Fruit fly (Drosophila melanogaster) whole organism, embryonic: ENCODE measurements around the gene Cul2.
A peak's percentile ranks its signal among the peaks of the same experiment; 100 is the strongest.

Experiments
- Atf-2 ChIP-seq: fragments of 200-800 bp; sonication (Bioruptor generic); optimal IDR thresholded peaks from 2 replicates; lab custom pipeline; 2016; ENCODE audit warnings: missing biosample characterization, missing genetic modification characterization
- CG11695 ChIP-seq: fragments of 200-800 bp; sonication (Bioruptor generic); IDR thresholded peaks from 3 replicates; pipeline ENCODE4 v1.3.6; 2022; ENCODE audit warnings: missing biosample characterization, missing genetic modification characterization
- CG12236 ChIP-seq: fragments of 200-800 bp; sonication (Bioruptor generic); optimal IDR thresholded peaks from 2 replicates; lab custom pipeline; 2016; ENCODE audit warnings: missing biosample characterization, missing genetic modification characterization
- CG14667 ChIP-seq: fragments of 200-800 bp; sonication (Bioruptor generic); IDR thresholded peaks from 2 replicates; pipeline ENCODE4 v1.3.6; 2022; ENCODE audit warnings: missing biosample characterization, missing genetic modification characterization
- CG17328 ChIP-seq: fragments of 200-800 bp; sonication (Bioruptor generic); IDR thresholded peaks from 2 replicates; pipeline ENCODE4 v1.3.6; 2022; ENCODE audit warnings: missing biosample characterization, missing genetic modification characterization
- CG17359 ChIP-seq: fragments of 200-800 bp; sonication (Bioruptor generic); optimal IDR thresholded peaks from 3 replicates; lab custom pipeline; 2018; ENCODE audit warnings: missing biosample characterization, mild to moderate bottlenecking, missing genetic modification characterization, moderate library complexity
- CG17361 ChIP-seq: fragments of 200-800 bp; sonication (Bioruptor generic); IDR thresholded peaks from 3 replicates; pipeline ENCODE4 v1.3.6; 2022; ENCODE audit warnings: missing biosample characterization, missing genetic modification characterization
- CG2202 ChIP-seq: fragments of 200-800 bp; sonication (Bioruptor generic); optimal IDR thresholded peaks from 2 replicates; lab custom pipeline; 2018; ENCODE audit warnings: missing biosample characterization, mild to moderate bottlenecking, missing genetic modification characterization
- CG2889 ChIP-seq: fragments of 200-800 bp; sonication (Bioruptor generic); IDR thresholded peaks from 3 replicates; pipeline ENCODE4 v1.3.6; 2022; ENCODE audit warnings: missing biosample characterization, missing genetic modification characterization
- CG31388 ChIP-seq: fragments of 200-800 bp; sonication (Bioruptor generic); optimal IDR thresholded peaks from 2 replicates; lab custom pipeline; 2016; ENCODE audit warnings: missing biosample characterization, missing genetic modification characterization
- CG3838 ChIP-seq: fragments of 200-800 bp; sonication (Bioruptor generic); optimal IDR thresholded peaks from 3 replicates; lab custom pipeline; 2016; ENCODE audit warnings: missing biosample characterization, missing genetic modification characterization
- CG4617 ChIP-seq: fragments of 200-800 bp; sonication (Bioruptor generic); optimal IDR thresholded peaks from 3 replicates; lab custom pipeline; 2016; ENCODE audit warnings: missing biosample characterization, missing genetic modification characterization, borderline replicate concordance
- CG6272 ChIP-seq: fragments of 200-800 bp; sonication (Bioruptor generic); IDR thresholded peaks from 2 replicates; pipeline ENCODE4 v1.3.6; 2022; ENCODE audit warnings: missing biosample characterization, missing genetic modification characterization
- CG6791 ChIP-seq: fragments of 200-800 bp; sonication (Bioruptor generic); IDR thresholded peaks from 3 replicates; pipeline ENCODE4 v1.3.6; 2022; ENCODE audit warnings: missing biosample characterization, missing genetic modification characterization; ENCODE audit not compliant: partially characterized antibody
- CG7745 ChIP-seq: fragments of 200-800 bp; sonication (Bioruptor generic); optimal IDR thresholded peaks from 2 replicates; lab custom pipeline; 2018; ENCODE audit warnings: missing biosample characterization, mild to moderate bottlenecking, missing genetic modification characterization, moderate library complexity
- CG7786 ChIP-seq: fragments of 200-800 bp; sonication (Bioruptor generic); optimal IDR thresholded peaks from 2 replicates; lab custom pipeline; 2016; ENCODE audit warnings: missing biosample characterization, missing genetic modification characterization
- CG8359 ChIP-seq: fragments of 200-800 bp; sonication (Bioruptor generic); optimal IDR thresholded peaks from 2 replicates; lab custom pipeline; 2017; ENCODE audit warnings: missing biosample characterization, mild to moderate bottlenecking, missing genetic modification characterization, borderline replicate concordance
- CG9797 ChIP-seq: fragments of 200-800 bp; sonication (Bioruptor generic); optimal IDR thresholded peaks from 3 replicates; lab custom pipeline; 2018; ENCODE audit warnings: missing biosample characterization, mild to moderate bottlenecking, missing genetic modification characterization
- CTCF ChIP-seq: fragments of 200-800 bp; sonication (Bioruptor generic); optimal IDR thresholded peaks from 2 replicates; lab custom pipeline; 2017; ENCODE audit warnings: missing biosample characterization, mild to moderate bottlenecking, missing genetic modification characterization, moderate library complexity
- D19B ChIP-seq: fragments of 200-800 bp; sonication (Bioruptor generic); optimal IDR thresholded peaks from 2 replicates; lab custom pipeline; 2017; ENCODE audit warnings: missing biosample characterization, mild to moderate bottlenecking, missing genetic modification characterization
- Dbx ChIP-seq: fragments of 200-800 bp; sonication (Bioruptor generic); IDR thresholded peaks from 3 replicates; pipeline ENCODE4 v1.3.6; 2022; ENCODE audit warnings: missing biosample characterization, missing genetic modification characterization
- Dek ChIP-seq: fragments of 200-800 bp; sonication (Bioruptor generic); optimal IDR thresholded peaks from 3 replicates; lab custom pipeline; 2019; ENCODE audit warnings: missing biosample characterization, mild to moderate bottlenecking, missing genetic modification characterization, moderate library complexity
- Ets97D ChIP-seq: fragments of 200-800 bp; sonication (Bioruptor generic); optimal IDR thresholded peaks from 3 replicates; lab custom pipeline; 2016; ENCODE audit warnings: missing biosample characterization, missing genetic modification characterization
- Gug ChIP-seq: fragments of 200-800 bp; sonication (Bioruptor generic); IDR thresholded peaks from 4 replicates; pipeline ENCODE4 v1.3.6; 2022; ENCODE audit warnings: missing biosample characterization, missing genetic modification characterization
- HHEX ChIP-seq: fragments of 200-800 bp; sonication (Bioruptor generic); optimal IDR thresholded peaks from 3 replicates; lab custom pipeline; 2017; ENCODE audit warnings: missing biosample characterization, mild to moderate bottlenecking, missing genetic modification characterization, missing genetic modification reagents
- HLH54F ChIP-seq: fragments of 200-800 bp; sonication (Bioruptor generic); optimal IDR thresholded peaks from 3 replicates; lab custom pipeline; 2016; ENCODE audit warnings: missing biosample characterization, missing genetic modification characterization
- Hr39 ChIP-seq: fragments of >200 bp; optimal IDR thresholded peaks from 2 replicates; lab custom pipeline; 2017
- Hsf ChIP-seq: fragments of 200-800 bp; sonication (Bioruptor generic); optimal IDR thresholded peaks from 3 replicates; lab custom pipeline; 2016; ENCODE audit warnings: missing biosample characterization, missing genetic modification characterization
- Max ChIP-seq: fragments of 200-800 bp; sonication (Bioruptor generic); optimal IDR thresholded peaks from 2 replicates; lab custom pipeline; 2016; ENCODE audit warnings: missing biosample characterization, mild to moderate bottlenecking, missing genetic modification characterization
- Meics ChIP-seq: fragments of 200-800 bp; sonication (Bioruptor generic); optimal IDR thresholded peaks from 2 replicates; lab custom pipeline; 2017; ENCODE audit warnings: missing biosample characterization, mild to moderate bottlenecking, missing genetic modification characterization
- NK7.1 ChIP-seq: fragments of 200-800 bp; sonication (Bioruptor generic); optimal IDR thresholded peaks from 3 replicates; lab custom pipeline; 2016; ENCODE audit warnings: missing biosample characterization, missing genetic modification characterization
- ab ChIP-seq: fragments of 200-800 bp; sonication (Bioruptor generic); optimal IDR thresholded peaks from 2 replicates; lab custom pipeline; 2016; ENCODE audit warnings: missing biosample characterization, missing genetic modification characterization
- ato ChIP-seq: fragments of 200-800 bp; sonication (Bioruptor generic); IDR thresholded peaks from 2 replicates; pipeline ENCODE4 v1.3.6; 2022; ENCODE audit warnings: missing biosample characterization, missing genetic modification characterization; ENCODE audit not compliant: partially characterized antibody
- az2 ChIP-seq: fragments of 200-800 bp; sonication (Bioruptor generic); optimal IDR thresholded peaks from 3 replicates; lab custom pipeline; 2016; ENCODE audit warnings: missing biosample characterization, missing genetic modification characterization
- bsh ChIP-seq, 2 experiments: fragments of 200-800 bp; sonication (Bioruptor generic); optimal IDR thresholded peaks; 2 replicates each; lab custom pipeline; 2017 to 2018; ENCODE audit warnings: mild to moderate bottlenecking in 2 of 2, missing biosample characterization in 2 of 2, missing genetic modification characterization in 2 of 2, moderate library complexity in 1 of 2
- corto ChIP-seq: fragments of 200-800 bp; sonication (Bioruptor generic); optimal IDR thresholded peaks from 2 replicates; lab custom pipeline; 2016; ENCODE audit warnings: missing biosample characterization, mild to moderate bottlenecking, missing genetic modification characterization, moderate library complexity
- eve ChIP-seq, 2 experiments: fragments of >200 bp; optimal IDR thresholded peaks; 2 replicates each; lab custom pipeline; 2017; ENCODE audit warnings: missing biosample characterization in 2 of 2, missing genetic modification characterization in 2 of 2
- grn ChIP-seq: fragments of 200-800 bp; sonication (Bioruptor generic); optimal IDR thresholded peaks from 3 replicates; lab custom pipeline; 2017; ENCODE audit warnings: missing biosample characterization, missing genetic modification characterization
- h ChIP-seq: fragments of >200 bp; optimal IDR thresholded peaks from 2 replicates; lab custom pipeline; 2017
- ham ChIP-seq: fragments of 200-800 bp; sonication (Bioruptor generic); IDR thresholded peaks from 2 replicates; pipeline ENCODE4 v1.3.6; 2022; ENCODE audit warnings: missing biosample characterization, missing genetic modification characterization
- kah ChIP-seq: fragments of 200-800 bp; sonication (Bioruptor generic); optimal IDR thresholded peaks from 2 replicates; lab custom pipeline; 2018; ENCODE audit warnings: missing biosample characterization, mild to moderate bottlenecking, missing genetic modification characterization
- mld ChIP-seq: fragments of 200-800 bp; sonication (Bioruptor generic); IDR thresholded peaks from 3 replicates; pipeline ENCODE4 v1.3.6; 2022; ENCODE audit warnings: missing biosample characterization, missing genetic modification characterization; ENCODE audit not compliant: partially characterized antibody
- nerfin-1 ChIP-seq: fragments of 200-800 bp; sonication (Bioruptor generic); optimal IDR thresholded peaks from 3 replicates; lab custom pipeline; 2019; ENCODE audit warnings: missing biosample characterization, mild to moderate bottlenecking, missing genetic modification characterization, moderate library complexity
- nerfin-2 ChIP-seq: fragments of 200-800 bp; sonication (Bioruptor generic); IDR thresholded peaks from 2 replicates; pipeline ENCODE4 v1.3.6; 2022; ENCODE audit warnings: missing biosample characterization, missing genetic modification characterization; ENCODE audit not compliant: partially characterized antibody
- nom ChIP-seq: fragments of 200-800 bp; sonication (Bioruptor generic); optimal IDR thresholded peaks from 2 replicates; lab custom pipeline; 2017; ENCODE audit warnings: missing biosample characterization, missing genetic modification characterization, mild to moderate bottlenecking, moderate library complexity, missing genetic modification reagents
- oc ChIP-seq: fragments of 200-800 bp; sonication (Bioruptor generic); optimal IDR thresholded peaks from 2 replicates; lab custom pipeline; 2018; ENCODE audit warnings: missing biosample characterization, mild to moderate bottlenecking, missing genetic modification characterization, moderate library complexity
- pb ChIP-seq: fragments of 200-800 bp; sonication (Bioruptor generic); optimal IDR thresholded peaks from 3 replicates; lab custom pipeline; 2016; ENCODE audit warnings: missing biosample characterization, missing genetic modification characterization
- shn ChIP-seq: fragments of 200-800 bp; sonication (Bioruptor generic); optimal IDR thresholded peaks from 3 replicates; lab custom pipeline; 2016; ENCODE audit warnings: missing biosample characterization, missing genetic modification characterization
- sima ChIP-seq: fragments of 200-800 bp; sonication (Bioruptor generic); optimal IDR thresholded peaks from 2 replicates; lab custom pipeline; 2016; ENCODE audit warnings: missing biosample characterization, missing genetic modification characterization
- tgo ChIP-seq: fragments of 200-800 bp; sonication (Bioruptor generic); IDR thresholded peaks from 3 replicates; pipeline ENCODE4 v1.3.6; 2022; ENCODE audit warnings: missing biosample characterization, missing genetic modification characterization
- vnd ChIP-seq: fragments of 200-800 bp; sonication (Bioruptor generic); IDR thresholded peaks from 3 replicates; pipeline ENCODE4 v1.3.6; 2022; ENCODE audit warnings: missing biosample characterization, missing genetic modification characterization; ENCODE audit not compliant: partially characterized antibody
- vvl ChIP-seq: fragments of 200-800 bp; sonication (Bioruptor generic); IDR thresholded peaks from 2 replicates; pipeline ENCODE4 v1.3.6; 2022; ENCODE audit warnings: missing biosample characterization, missing genetic modification characterization
- wek ChIP-seq: fragments of 200-800 bp; sonication (Bioruptor generic); optimal IDR thresholded peaks from 3 replicates; lab custom pipeline; 2018; ENCODE audit warnings: missing biosample characterization, mild to moderate bottlenecking, missing genetic modification characterization, moderate library complexity

The Cul2 gene

dm6 chr2L:21657426-21657825 is 1.1 kb upstream of the Cul2 start (continued):
- TF ChIP-seq Dek (tag; lab: Kevin White, UChicago) (no peak), CG17361 (peak; percentile 61; the same call in 2 of the 3 replicates), CG7745 (tag; lab: Kevin White, UChicago) (no peak), Max (GFP tag; lab: Kevin White, UChicago) (peak; percentile 30), wek (peak; percentile 99), HHEX (GFP tag; lab: Kevin White, UChicago) (peak; percentile 34), tgo (GFP tag; lab: Robert Waterston, UW) (no peak), CG17359 (tag; lab: Kevin White, UChicago) (peak; percentile 47), CG31388 (GFP tag; lab: Kevin White, UChicago) (no peak), oc (tag; lab: Kevin White, UChicago) (no peak), Dbx (GFP tag; lab: Robert Waterston, UW) (peak; percentile 73; the same call in 2 of the 3 replicates), D19B (GFP tag; lab: Kevin White, UChicago) (peak; percentile 17), vnd (GFP tag; lab: Robert Waterston, UW) (no peak), CG6791 (GFP tag; lab: Robert Waterston, UW) (no peak), CG11695 (GFP tag; lab: Robert Waterston, UW) (peak; percentile 57; the same call in 1 of the 3 replicates), CG2889 (GFP tag; lab: Robert Waterston, UW) (peak; percentile 37; the same call in 1 of the 3 replicates), Meics (GFP tag; lab: Kevin White, UChicago) (peak; percentile 69), CTCF (GFP tag; lab: Kevin White, UChicago) (peak; percentile 36), Gug (GFP tag; lab: Robert Waterston, UW) (peak; percentile 70; the same call in 3 of the 4 replicates), CG3838 (no peak), h (no peak), CG17328 (no peak), Hsf (GFP tag; lab: Kevin White, UChicago) (peak; percentile 61), CG8359 (GFP tag; lab: Kevin White, UChicago) (peak; percentile 12), pb (peak; percentile 50), CG9797 (no peak), CG12236 (GFP tag; lab: Kevin White, UChicago) (peak; percentile 27), CG6272 (GFP tag; lab: Robert Waterston, UW) (no peak), HLH54F (peak; percentile 78), ham (GFP tag; lab: Robert Waterston, UW) (no peak), sima (GFP tag; lab: Kevin White, UChicago) (no peak), nerfin-2 (GFP tag; lab: Robert Waterston, UW) (no peak), CG7786 (GFP tag; lab: Kevin White, UChicago) (peak; percentile 72), mld (GFP tag; lab: Robert Waterston, UW) (no peak), NK7.1 (GFP tag; lab: Kevin White, UChicago) (peak; percentile 31), eve (GFP tag; optimal IDR thresholded peaks at IDR 0.05; lab: Kevin White, UChicago) (no peak)

DNA sequence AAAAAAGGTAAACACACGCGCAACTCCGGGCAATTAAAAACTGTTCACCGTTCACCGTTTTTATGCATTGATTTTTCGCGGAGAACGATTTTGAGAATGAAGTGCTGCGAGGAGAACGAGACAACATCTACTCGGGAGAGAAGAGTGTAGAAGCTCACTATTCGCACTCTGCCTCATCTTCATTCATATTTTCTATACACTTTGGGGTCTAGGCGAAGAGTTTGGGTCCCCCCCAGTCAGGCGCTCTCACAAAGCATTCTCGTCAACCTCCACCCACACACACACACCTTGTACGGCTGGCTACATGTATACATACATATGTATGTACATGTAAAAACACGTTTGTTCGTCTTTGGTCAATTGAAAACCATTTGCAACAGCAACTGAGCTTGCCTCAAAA is 18.0 kb downstream of the Cul2 start:
- no peak for TF ChIP-seq grn (GFP tag; lab: Kevin White, UChicago)
- TF ChIP-seq ab, result no peak
- no peak for TF ChIP-seq shn (GFP tag; lab: Kevin White, UChicago)
- TF ChIP-seq nerfin-1 (tag; lab: Kevin White, UChicago), result no peak
- no peak for TF ChIP-seq corto (GFP tag; lab: Kevin White, UChicago)
- TF ChIP-seq nom (GFP tag; lab: Kevin White, UChicago), result no peak
- no peak for TF ChIP-seq ato
- TF ChIP-seq CG14667, result no peak
- TF ChIP-seq bsh (GFP tag; optimal IDR thresholded peaks at IDR 0.05; lab: Kevin White, UChicago), result no peak
- no peak for TF ChIP-seq az2 (GFP tag; lab: Kevin White, UChicago)
- TF ChIP-seq vvl (GFP tag; lab: Robert Waterston, UW), result no peak
- TF ChIP-seq wek, result no peak
- no peak for TF ChIP-seq kah (GFP tag; lab: Kevin White, UChicago)
- no peak for TF ChIP-seq Hr39 (lab: Kevin White, UChicago)
- TF ChIP-seq CG4617 (GFP tag; lab: Kevin White, UChicago), result no peak
- TF ChIP-seq Atf-2 (GFP tag; lab: Kevin White, UChicago), result no peak
- no peak for TF ChIP-seq CG3838
- no peak for TF ChIP-seq CG2202 (tag; lab: Kevin White, UChicago)
- TF ChIP-seq Ets97D, result peak; percentile 16
